Worm (Caenorhabditis elegans) whole organism, young adult: ENCODE data around the gene F55G7.3.

Experiments
- B0261.1 ChIP-seq: sonication (generic microtip); optimal IDR thresholded peaks from 2 replicates; lab custom pipeline; 2016; ENCODE audit warnings: mild to moderate bottlenecking, missing genetic modification characterization, moderate library complexity, missing compliant biosample characterization
- B0336.3 ChIP-seq: fragments of 200-800 bp; sonication (Bioruptor generic); IDR thresholded peaks from 2 replicates; pipeline ENCODE4 v1.3.6; 2022; ENCODE audit warnings: missing genetic modification characterization, missing compliant biosample characterization
- F23B12.7 ChIP-seq: sonication (generic microtip); optimal IDR thresholded peaks from 2 replicates; lab custom pipeline; 2017; ENCODE audit warnings: missing genetic modification characterization, mild to moderate bottlenecking, missing compliant biosample characterization, antibody characterized with exemption, moderate library complexity; ENCODE audit not compliant: insufficient read depth
- F57C9.4 ChIP-seq: sonication (generic microtip); optimal IDR thresholded peaks from 2 replicates; lab custom pipeline; 2017; ENCODE audit warnings: mild to moderate bottlenecking, missing genetic modification characterization, missing compliant biosample characterization
- K11D2.4 ChIP-seq: fragments of 200-800 bp; sonication (Bioruptor generic); IDR thresholded peaks from 2 replicates; pipeline ENCODE4 v1.3.6; 2022; ENCODE audit warnings: missing genetic modification reagents, missing genetic modification characterization, missing compliant biosample characterization
- T26A5.8 ChIP-seq: sonication (generic microtip); optimal IDR thresholded peaks from 2 replicates; lab custom pipeline; 2016; ENCODE audit warnings: missing genetic modification characterization, missing compliant biosample characterization
- Y53G8AR.9 ChIP-seq: fragments of 200-800 bp; sonication (Bioruptor generic); conservative IDR thresholded peaks from 2 replicates; pipeline ENCODE4 v1.3.6; 2022; ENCODE audit warnings: missing genetic modification reagents, missing genetic modification characterization, missing compliant biosample characterization
- Y56A3A.18 ChIP-seq: fragments of 200-800 bp; sonication (Bioruptor generic); IDR thresholded peaks from 2 replicates; pipeline ENCODE4 v1.3.6; 2022; ENCODE audit warnings: missing genetic modification reagents, missing genetic modification characterization, missing compliant biosample characterization
- Y67H2A.10 ChIP-seq: fragments of 200-800 bp; sonication (Bioruptor generic); conservative IDR thresholded peaks from 2 replicates; pipeline ENCODE4 v1.3.6; 2022; ENCODE audit warnings: missing genetic modification reagents, missing genetic modification characterization, missing compliant biosample characterization
- ZK185.1 ChIP-seq: sonication (generic microtip); optimal IDR thresholded peaks from 2 replicates; lab custom pipeline; 2016; ENCODE audit warnings: mild to moderate bottlenecking, missing genetic modification characterization, missing compliant biosample characterization; ENCODE audit not compliant: poor library complexity, severe bottlenecking
- ccch-3 ChIP-seq: fragments of 200-800 bp; sonication (Bioruptor generic); optimal IDR thresholded peaks from 2 replicates; lab custom pipeline; 2018; ENCODE audit warnings: mild to moderate bottlenecking, missing genetic modification characterization, missing compliant biosample characterization
- ceh-100 ChIP-seq: fragments of 200-800 bp; sonication (Bioruptor generic); IDR thresholded peaks from 2 replicates; pipeline ENCODE4 v1.3.6; 2022; ENCODE audit warnings: missing genetic modification reagents, missing genetic modification characterization, missing compliant biosample characterization
- ceh-40 ChIP-seq: fragments of 200-800 bp; sonication (Bioruptor generic); IDR thresholded peaks from 2 replicates; pipeline ENCODE4 v1.3.6; 2022; ENCODE audit warnings: missing genetic modification characterization, missing compliant biosample characterization
- ceh-58 ChIP-seq: fragments of 200-800 bp; sonication (Bioruptor generic); IDR thresholded peaks from 2 replicates; pipeline ENCODE4 v1.3.6; 2022; ENCODE audit warnings: missing genetic modification characterization, missing compliant biosample characterization
- ceh-79 ChIP-seq: sonication (generic microtip); optimal IDR thresholded peaks from 2 replicates; lab custom pipeline; 2017; ENCODE audit warnings: mild to moderate bottlenecking, missing genetic modification characterization, missing compliant biosample characterization
- chd-7 ChIP-seq: sonication (generic microtip); optimal IDR thresholded peaks from 2 replicates; lab custom pipeline; 2016; ENCODE audit warnings: mild to moderate bottlenecking, missing genetic modification characterization, moderate library complexity, missing compliant biosample characterization
- dpl-1 ChIP-seq: fragments of 150-350 bp; optimal IDR thresholded peaks from 2 replicates; lab custom pipeline; 2014; ENCODE audit warnings: missing biosample characterization, missing genetic modification reagents, missing genetic modification characterization
- efl-1 ChIP-seq: fragments of 150-350 bp; optimal IDR thresholded peaks from 2 replicates; lab custom pipeline; 2014; ENCODE audit warnings: missing biosample characterization, missing genetic modification reagents, missing genetic modification characterization
- egrh-3 ChIP-seq: fragments of 200-800 bp; sonication (Bioruptor generic); IDR thresholded peaks from 2 replicates; pipeline ENCODE4 v1.3.6; 2022; ENCODE audit warnings: missing genetic modification reagents, missing genetic modification characterization, missing compliant biosample characterization
- ets-4 ChIP-seq: fragments of 200-800 bp; sonication (Bioruptor generic); optimal IDR thresholded peaks from 2 replicates; lab custom pipeline; 2018; ENCODE audit warnings: mild to moderate bottlenecking, missing genetic modification characterization, missing compliant biosample characterization
- gei-17 ChIP-seq: fragments of 200-800 bp; sonication (Bioruptor generic); optimal IDR thresholded peaks from 2 replicates; lab custom pipeline; 2018; ENCODE audit warnings: mild to moderate bottlenecking, missing genetic modification characterization, missing compliant biosample characterization
- him-1 ChIP-seq: sonication (generic microtip); optimal IDR thresholded peaks from 2 replicates; lab custom pipeline; 2016; ENCODE audit warnings: missing genotype, missing genetic modification reagents, missing genetic modification characterization, missing compliant biosample characterization
- lin-26 ChIP-seq: fragments of 200-800 bp; sonication (Bioruptor generic); IDR thresholded peaks from 2 replicates; pipeline ENCODE4 v1.3.6; 2022; ENCODE audit warnings: missing genetic modification reagents, missing genetic modification characterization, missing compliant biosample characterization
- lin-40 ChIP-seq: sonication (generic microtip); optimal IDR thresholded peaks from 2 replicates; lab custom pipeline; 2016; ENCODE audit warnings: missing genetic modification characterization, mild to moderate bottlenecking, missing compliant biosample characterization, missing genotype, missing genetic modification reagents
- lin-54 ChIP-seq: fragments of 200-800 bp; sonication (Bioruptor generic); optimal IDR thresholded peaks from 2 replicates; lab custom pipeline; 2018; ENCODE audit warnings: mild to moderate bottlenecking, missing genetic modification characterization, missing compliant biosample characterization
- mel-28 ChIP-seq: sonication (generic microtip); optimal IDR thresholded peaks from 2 replicates; lab custom pipeline; 2016; ENCODE audit warnings: borderline replicate concordance, mild to moderate bottlenecking, missing genetic modification characterization, missing compliant biosample characterization
- nfyb-1 ChIP-seq: fragments of 200-800 bp; sonication (Bioruptor generic); IDR thresholded peaks from 2 replicates; pipeline ENCODE4 v1.3.6; 2022; ENCODE audit warnings: missing genetic modification reagents, missing genetic modification characterization, missing compliant biosample characterization
- nhr-179 ChIP-seq: sonication (generic microtip); optimal IDR thresholded peaks from 2 replicates; lab custom pipeline; 2016; ENCODE audit warnings: mild to moderate bottlenecking, missing genetic modification characterization, missing compliant biosample characterization
- nhr-80 ChIP-seq: sonication (generic microtip); optimal IDR thresholded peaks from 2 replicates; lab custom pipeline; 2016; ENCODE audit warnings: missing genetic modification characterization, missing compliant biosample characterization
- pbrm-1 ChIP-seq: fragments of 200-800 bp; sonication (Bioruptor generic); IDR thresholded peaks from 2 replicates; pipeline ENCODE4 v1.3.6; 2022; ENCODE audit warnings: missing genetic modification reagents, missing genetic modification characterization, missing compliant biosample characterization
- rcor-1 ChIP-seq: fragments of 200-800 bp; sonication (Bioruptor generic); IDR thresholded peaks from 2 replicates; pipeline ENCODE4 v1.3.6; 2022; ENCODE audit warnings: missing genetic modification reagents, missing genetic modification characterization, missing compliant biosample characterization
- repo-1 ChIP-seq: sonication (generic microtip); optimal IDR thresholded peaks from 2 replicates; lab custom pipeline; 2017; ENCODE audit warnings: mild to moderate bottlenecking, missing genetic modification characterization, missing compliant biosample characterization
- snpc-1.3 ChIP-seq: sonication (generic microtip); optimal IDR thresholded peaks from 2 replicates; lab custom pipeline; 2017; ENCODE audit warnings: missing genetic modification characterization, mild to moderate bottlenecking, missing compliant biosample characterization, antibody characterized with exemption, moderate library complexity, missing genotype, missing genetic modification reagents; ENCODE audit not compliant: insufficient read depth
- zim-3 ChIP-seq: sonication (generic microtip); optimal IDR thresholded peaks from 2 replicates; lab custom pipeline; 2017; ENCODE audit warnings: mild to moderate bottlenecking, missing genetic modification characterization, moderate library complexity, missing compliant biosample characterization
- ztf-22 ChIP-seq: fragments of 200-800 bp; sonication (Bioruptor generic); optimal IDR thresholded peaks from 2 replicates; lab custom pipeline; 2018; ENCODE audit warnings: mild to moderate bottlenecking, missing genetic modification characterization, moderate library complexity, missing compliant biosample characterization
- ztf-26 ChIP-seq: sonication (generic microtip); optimal IDR thresholded peaks from 2 replicates; lab custom pipeline; 2017; ENCODE audit warnings: missing genetic modification characterization, missing compliant biosample characterization
- ztf-6 ChIP-seq: fragments of 200-800 bp; sonication (Bioruptor generic); IDR thresholded peaks from 2 replicates; pipeline ENCODE4 v1.3.6; 2022; ENCODE audit warnings: missing genetic modification reagents, missing genetic modification characterization, missing compliant biosample characterization

The F55G7.3 gene

DNA sequence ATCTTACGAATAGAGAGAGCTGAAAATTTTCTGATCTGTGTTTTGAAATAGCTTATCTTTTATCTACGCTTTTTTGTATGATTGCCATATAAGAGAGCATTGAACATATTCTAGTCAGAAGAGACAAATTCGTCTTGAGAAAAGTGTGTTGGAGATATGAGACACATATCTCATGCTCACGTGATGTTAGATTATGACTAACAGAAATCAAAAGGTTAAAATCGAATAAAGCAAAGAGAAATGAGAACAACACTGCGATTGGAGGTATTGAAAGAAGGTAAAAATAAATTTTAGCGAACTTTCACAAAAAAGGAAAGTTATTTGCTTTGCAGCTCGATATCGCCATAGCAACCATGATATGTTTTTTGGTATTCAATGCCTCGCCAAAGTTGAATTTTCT, 40.2 kb upstream of the F55G7.3 start, which contains the start of gene nhr-167:
Gene nhr-167, minus strand, starts transcription at position 21 of the 400 bp plus-strand sequence.
- TF ChIP-seq ccch-3 (GFP tag; lab: Kevin White, UChicago), result no peak
- no peak for TF ChIP-seq ztf-6 (GFP tag; lab: Robert Waterston, UW)
- TF ChIP-seq snpc-1.3 (tag; lab: Kevin White, UChicago), result no peak
- no peak for TF ChIP-seq rcor-1 (GFP tag; lab: Robert Waterston, UW)
- TF ChIP-seq ZK185.1 (tag; lab: Kevin White, UChicago), result no peak

DNA sequence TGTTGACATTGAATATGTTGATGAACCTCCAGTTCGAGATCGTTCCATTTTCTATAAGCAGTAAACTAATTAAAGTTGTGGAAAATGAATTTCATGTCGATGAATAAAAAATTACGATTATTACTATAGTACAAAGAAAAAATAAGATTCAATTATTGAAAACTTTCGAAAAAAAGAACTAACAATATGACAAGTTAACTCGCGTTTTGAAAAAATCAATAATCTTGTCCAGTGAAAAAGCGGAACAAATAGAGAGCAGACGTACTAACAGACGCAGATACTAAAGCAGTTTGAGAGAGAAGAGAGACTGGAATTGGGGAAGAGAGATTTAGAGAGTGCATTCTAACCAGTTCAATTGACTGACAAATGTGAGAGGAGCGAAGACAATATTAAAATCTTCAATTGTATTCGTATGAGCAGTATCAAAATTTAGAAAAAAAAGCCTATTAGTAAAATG, 32.8 kb upstream of the F55G7.3 start, which contains the start of gene set-6:
Gene set-6, minus strand, starts transcription at position 51 of the 457 bp plus-strand sequence.
- TF ChIP-seq chd-7 (tag; lab: Kevin White, UChicago) (no peak), egrh-3 (no peak)

DNA sequence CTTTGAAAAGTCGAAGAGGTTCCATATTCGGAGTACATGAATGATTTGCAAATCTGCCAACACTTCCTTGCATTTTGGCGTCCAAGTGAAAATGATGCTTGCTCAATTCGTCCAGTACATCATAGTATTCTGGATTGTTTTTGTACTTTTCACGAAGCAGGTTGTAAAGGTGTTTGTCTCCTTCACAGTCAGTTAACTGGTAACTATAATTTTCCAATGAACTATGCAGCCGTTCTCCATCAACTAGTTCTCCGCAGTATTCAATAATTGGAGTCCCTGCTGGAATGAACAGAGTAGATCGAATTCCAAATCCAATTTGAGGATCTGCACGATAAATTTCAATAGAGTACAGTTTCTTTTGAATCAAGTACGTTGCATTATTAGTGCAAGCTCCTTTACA, 29.5 kb upstream of the F55G7.3 start:
- peak; percentile 6 for TF ChIP-seq repo-1 (tag; lab: Kevin White, UChicago)
- no peak for TF ChIP-seq F23B12.7 (tag; lab: Kevin White, UChicago)

DNA sequence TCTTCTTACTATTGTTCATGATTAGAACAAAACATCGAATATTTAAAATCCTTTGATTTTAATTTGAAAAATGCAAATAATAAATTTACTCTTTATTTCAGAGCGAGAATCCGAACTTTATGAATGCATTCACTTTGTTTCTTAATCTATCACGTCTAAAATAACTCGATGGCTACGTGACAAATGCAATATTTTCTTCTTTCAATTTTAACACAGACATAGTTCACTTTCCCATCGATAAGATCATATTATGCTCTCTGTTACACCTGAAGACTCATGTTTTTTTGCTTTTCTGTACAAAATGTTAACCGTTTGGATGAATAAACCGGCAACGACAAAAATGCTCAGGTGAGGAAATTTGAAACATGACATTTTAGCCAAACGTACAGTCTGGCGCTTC, 27.7 kb upstream of the F55G7.3 start:
- TF ChIP-seq pbrm-1 (GFP tag; lab: Robert Waterston, UW) (no peak), K11D2.4 (GFP tag; lab: Robert Waterston, UW) (peak; percentile 29; the same call in 1 of the 2 replicates)

DNA sequence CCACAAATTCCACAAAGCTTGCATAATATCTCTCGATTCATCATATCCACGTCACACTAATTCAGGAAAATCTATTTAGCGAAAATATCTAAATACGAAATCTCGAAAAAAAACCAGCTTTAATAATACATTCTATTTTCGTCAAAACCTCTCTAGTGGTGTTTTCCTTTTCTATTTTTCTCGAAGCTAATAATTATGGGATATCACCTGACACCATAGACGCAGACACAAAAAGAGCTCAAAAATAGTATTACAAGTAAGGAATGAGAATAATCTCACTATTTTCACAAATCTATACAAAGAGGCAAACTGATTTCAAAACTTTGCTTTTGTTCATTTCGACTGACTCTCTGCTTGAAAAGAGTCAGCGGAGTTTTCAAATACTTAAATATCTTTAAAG, 27.2 kb upstream of the F55G7.3 start:
- TF ChIP-seq ztf-26 (tag; lab: Kevin White, UChicago), result no peak
- TF ChIP-seq lin-26 (GFP tag; lab: Robert Waterston, UW), result no peak

DNA sequence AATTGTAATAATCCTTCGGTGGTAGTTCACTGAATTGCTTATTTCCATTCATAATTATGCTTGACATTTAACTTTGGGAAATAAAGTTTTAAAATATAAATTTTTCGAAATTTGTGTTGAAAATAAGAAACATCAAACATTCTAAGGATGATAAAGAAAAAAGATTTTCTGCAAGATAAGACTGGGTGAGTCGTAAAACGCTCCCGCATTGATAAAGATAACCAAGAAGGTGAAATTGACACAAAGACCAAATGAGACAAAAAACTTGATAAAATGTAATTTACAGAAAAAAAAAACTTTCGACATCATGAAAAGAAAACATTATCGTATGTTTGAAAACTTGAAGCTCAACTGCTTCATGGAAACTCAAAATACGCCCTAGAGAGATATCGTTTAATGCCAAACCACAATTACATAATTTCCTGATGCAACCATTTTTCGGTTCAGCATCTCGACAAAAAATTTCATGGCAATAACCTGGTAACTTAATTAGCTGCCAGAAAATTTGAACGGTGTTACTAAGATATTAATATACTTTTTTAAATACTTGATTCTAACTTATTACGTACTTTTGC, 26.3 kb upstream of the F55G7.3 start:
- TF ChIP-seq efl-1 (GFP tag; lab: Kevin White, UChicago), result no peak
- peak; percentile 2 for TF ChIP-seq B0261.1 (tag; lab: Kevin White, UChicago)
- TF ChIP-seq B0336.3 (GFP tag; lab: Robert Waterston, UW), result peak; percentile 13; the same call in 1 of the 2 replicates
- TF ChIP-seq dpl-1 (GFP tag; lab: Kevin White, UChicago), result no peak
- no peak for TF ChIP-seq ceh-40 (GFP tag; lab: Robert Waterston, UW)
- TF ChIP-seq him-1 (tag; lab: Kevin White, UChicago), result no peak
- TF ChIP-seq nhr-80, result peak; percentile 59
- no peak for TF ChIP-seq lin-40 (tag; lab: Kevin White, UChicago)
- TF ChIP-seq nhr-179 (tag; lab: Kevin White, UChicago), result no peak
- no peak for TF ChIP-seq gei-17 (GFP tag; lab: Kevin White, UChicago)
- TF ChIP-seq repo-1 (tag; lab: Kevin White, UChicago), result peak; percentile 2
- TF ChIP-seq egrh-3, result no peak
- no peak for TF ChIP-seq mel-28 (tag; lab: Kevin White, UChicago)
- no peak for TF ChIP-seq ztf-22 (GFP tag; lab: Kevin White, UChicago)
- TF ChIP-seq lin-54 (GFP tag; lab: Kevin White, UChicago), result no peak
- no peak for TF ChIP-seq ets-4 (GFP tag; lab: Kevin White, UChicago)
- peak; percentile 12; the same call in 1 of the 2 replicates for TF ChIP-seq ceh-100 (GFP tag; lab: Robert Waterston, UW)
- no peak for TF ChIP-seq ceh-58 (GFP tag; lab: Robert Waterston, UW)
- no peak for TF ChIP-seq zim-3
- peak; percentile 11 for TF ChIP-seq T26A5.8 (tag; lab: Kevin White, UChicago)
- TF ChIP-seq rcor-1 (GFP tag; lab: Robert Waterston, UW), result peak; percentile 7; the same call in 1 of the 2 replicates
- TF ChIP-seq Y56A3A.18 (GFP tag; lab: Robert Waterston, UW), result peak; percentile 56
- no peak for TF ChIP-seq Y67H2A.10 (GFP tag; lab: Robert Waterston, UW)
- no peak for TF ChIP-seq F57C9.4 (tag; lab: Kevin White, UChicago)
- peak; percentile 46 for TF ChIP-seq ztf-26 (tag; lab: Kevin White, UChicago)
- TF ChIP-seq Y53G8AR.9, result peak; percentile 52; the same call in 1 of the 2 replicates
- 0 out of 2 replicates have a peak, but pooled peaks have one; percentile 24 for TF ChIP-seq K11D2.4 (GFP tag; lab: Robert Waterston, UW)
- TF ChIP-seq nfyb-1, result 0 out of 2 replicates have a peak, but pooled peaks have one; percentile 16
- no peak for TF ChIP-seq pbrm-1 (GFP tag; lab: Robert Waterston, UW)
- TF ChIP-seq ceh-79 (tag; lab: Kevin White, UChicago), result no peak
